Comparison of ENCODE assay signal across 7 worm cellular contexts in genomic region chrIII:13455816-13456215, ce11.
TF ChIP-seq lines count a peak whose summit lies in the region.

No protein-coding gene starts in this region.

TF ChIP-seq in whole organism, L1 larva, 84 proteins besides CTCF, POLR2A, EP300 and RAD21 (continues in another document):
- TF ChIP-seq xbp-1 (tag; optimal IDR thresholded peaks at IDR 0.05; lab: Kevin White, UChicago) (peak; percentile 22), lir-3 (tag; optimal IDR thresholded peaks at IDR 0.05; lab: Kevin White, UChicago; ENCODE audit: poor library complexity) (peak; percentile 32), lsy-2 (tag; optimal IDR thresholded peaks at IDR 0.05; lab: Kevin White, UChicago) (peak; percentile 51 to 71), blmp-1 (tag; optimal IDR thresholded peaks at IDR 0.05; lab: Kevin White, UChicago) (peak; percentile 10), nhr-237 (tag; optimal IDR thresholded peaks at IDR 0.05; lab: Kevin White, UChicago) (peak; percentile 22), mef-2 (tag; optimal IDR thresholded peaks at IDR 0.05; lab: Kevin White, UChicago) (peak; percentile 84), fkh-8 (tag; optimal IDR thresholded peaks at IDR 0.05; lab: Kevin White, UChicago) (peak; percentile 43), lin-35 (GFP tag; optimal IDR thresholded peaks at IDR 0.05; lab: Kevin White, UChicago) (peak in 1 of 2 experiments; percentile 48), dpl-1 (GFP tag; optimal IDR thresholded peaks at IDR 0.05; lab: Kevin White, UChicago) (peak in 1 of 3 experiments; percentile 35), nhr-47 (tag; optimal IDR thresholded peaks at IDR 0.05; lab: Kevin White, UChicago) (peak; percentile 51), mep-1 (tag; optimal IDR thresholded peaks at IDR 0.05; lab: Kevin White, UChicago) (peak; percentile 50), unc-30 (tag; optimal IDR thresholded peaks at IDR 0.05; lab: Kevin White, UChicago) (no peak)

TF ChIP-seq in whole organism, L2 larva, 48 proteins besides CTCF, POLR2A, EP300 and RAD21:
- TF ChIP-seq ceh-82 (tag; optimal IDR thresholded peaks at IDR 0.05; lab: Kevin White, UChicago) (no peak), lsy-2 (tag; optimal IDR thresholded peaks at IDR 0.05; lab: Kevin White, UChicago) (peak in 1 of 2 experiments; percentile 64), crh-2 (tag; optimal IDR thresholded peaks at IDR 0.05; lab: Kevin White, UChicago) (peak; percentile 66), gmeb-1 (tag; optimal IDR thresholded peaks at IDR 0.05; lab: Kevin White, UChicago) (no peak), unc-55 (GFP tag; optimal IDR thresholded peaks at IDR 0.05; lab: Kevin White, UChicago) (peak; percentile 92), sma-9 (GFP tag; optimal IDR thresholded peaks at IDR 0.05; lab: Kevin White, UChicago) (peak; percentile 12), sma-9 (tag; optimal IDR thresholded peaks at IDR 0.05; lab: Kevin White, UChicago) (no peak), nhr-129 (tag; optimal IDR thresholded peaks at IDR 0.05; lab: Kevin White, UChicago) (peak; percentile 73), zag-1 (tag; optimal IDR thresholded peaks at IDR 0.05; lab: Kevin White, UChicago) (peak; percentile 1), lin-13 (GFP tag; optimal IDR thresholded peaks at IDR 0.05; lab: Kevin White, UChicago) (peak; percentile 53), C34F6.9 (tag; optimal IDR thresholded peaks at IDR 0.05; lab: Kevin White, UChicago) (peak; percentile 73), unc-62 (GFP tag; optimal IDR thresholded peaks at IDR 0.05; lab: Kevin White, UChicago) (no peak)
TF ChIP-seq in whole organism, L2 larva: peak in this region for 8.

TF ChIP-seq in whole organism, L3 larva, 47 proteins besides CTCF, POLR2A, EP300 and RAD21:
- TF ChIP-seq lin-39 (tag; optimal IDR thresholded peaks at IDR 0.05; lab: Kevin White, UChicago) = peak; percentile 0
- no peak for TF ChIP-seq zag-1 (tag; optimal IDR thresholded peaks at IDR 0.05; lab: Kevin White, UChicago)
- TF ChIP-seq hmg-11 (tag; optimal IDR thresholded peaks at IDR 0.05; lab: Kevin White, UChicago) = peak; percentile 3
- TF ChIP-seq nhr-11 (tag; optimal IDR thresholded peaks at IDR 0.05; lab: Kevin White, UChicago) = no peak
- TF ChIP-seq lin-15B (tag; optimal IDR thresholded peaks at IDR 0.05; lab: Kevin White, UChicago) = peak; percentile 47
- no peak for TF ChIP-seq mml-1 (tag; optimal IDR thresholded peaks at IDR 0.05; lab: Kevin White, UChicago)
- peak; percentile 47 for TF ChIP-seq pha-4 (tag; optimal IDR thresholded peaks at IDR 0.05; lab: Kevin White, UChicago)
- no peak for TF ChIP-seq tbx-2 (tag; optimal IDR thresholded peaks at IDR 0.05; lab: Kevin White, UChicago)
- peak; percentile 51 for TF ChIP-seq nfya-1 (tag; optimal IDR thresholded peaks at IDR 0.05; lab: Kevin White, UChicago; ENCODE audit: insufficient read depth)
- TF ChIP-seq nhr-28 (tag; optimal IDR thresholded peaks at IDR 0.05; lab: Kevin White, UChicago) = no peak
- peak; percentile 34 for TF ChIP-seq fkh-10 (GFP tag; optimal IDR thresholded peaks at IDR 0.05; lab: Kevin White, UChicago)

TF ChIP-seq in whole organism, L4 larva, 104 proteins besides CTCF, POLR2A, EP300 and RAD21 (continues in another document):
- no peak for TF ChIP-seq nhr-48 (tag; optimal IDR thresholded peaks at IDR 0.05; lab: Kevin White, UChicago)
- TF ChIP-seq F44E2.7 (GFP tag; IDR thresholded peaks at IDR 0.05; lab: Robert Waterston, UW) = no peak
- no peak for TF ChIP-seq nhr-102 (tag; optimal IDR thresholded peaks at IDR 0.05; lab: Kevin White, UChicago)
- no peak for TF ChIP-seq ZK546.5 (tag; optimal IDR thresholded peaks at IDR 0.05; lab: Kevin White, UChicago)
- no peak for TF ChIP-seq nhr-25 (tag; optimal IDR thresholded peaks at IDR 0.05; lab: Kevin White, UChicago; ENCODE audit: borderline replicate concordance, insufficient read depth)
- TF ChIP-seq spr-3 (GFP tag; optimal IDR thresholded peaks at IDR 0.05; lab: Kevin White, UChicago) = no peak
- TF ChIP-seq snpc-4 (tag; optimal IDR thresholded peaks at IDR 0.05; lab: Kevin White, UChicago) = no peak
- no peak for TF ChIP-seq unc-39 (tag; optimal IDR thresholded peaks at IDR 0.05; lab: Kevin White, UChicago)
- no peak for TF ChIP-seq F49E8.2 (tag; optimal IDR thresholded peaks at IDR 0.05; lab: Kevin White, UChicago; ENCODE audit: borderline replicate concordance)
- TF ChIP-seq nhr-41 (GFP tag; IDR thresholded peaks at IDR 0.05; lab: Robert Waterston, UW) = no peak
- TF ChIP-seq egl-27 (tag; optimal IDR thresholded peaks at IDR 0.05; lab: Kevin White, UChicago) = no peak
- peak; percentile 38 for TF ChIP-seq hlh-30 (tag; optimal IDR thresholded peaks at IDR 0.05; lab: Kevin White, UChicago; ENCODE audit: insufficient read depth)
- TF ChIP-seq fos-1 (tag; optimal IDR thresholded peaks at IDR 0.05; lab: Kevin White, UChicago) = no peak
- TF ChIP-seq mdt-29 (GFP tag; IDR thresholded peaks at IDR 0.05; lab: Robert Waterston, UW) = no peak
- TF ChIP-seq hif-1 (tag; optimal IDR thresholded peaks at IDR 0.05; lab: Kevin White, UChicago) = no peak

TF ChIP-seq in whole organism, late embryonic, 69 proteins besides CTCF, POLR2A, EP300 and RAD21:
- TF ChIP-seq unc-42 (tag; optimal IDR thresholded peaks at IDR 0.05; lab: Kevin White, UChicago) = peak; percentile 15
- no peak for TF ChIP-seq nhr-11 (tag; optimal IDR thresholded peaks at IDR 0.05; lab: Kevin White, UChicago)
TF ChIP-seq in whole organism, late embryonic: peak in this region for 1.

TF ChIP-seq in whole organism, mixed stage, embryonic, 35 proteins besides CTCF, POLR2A, EP300 and RAD21:
- TF ChIP-seq nhr-12 (tag; optimal IDR thresholded peaks at IDR 0.05; lab: Kevin White, UChicago) (no peak), ces-1 (GFP tag; optimal IDR thresholded peaks at IDR 0.05; lab: Kevin White, UChicago) (peak; percentile 26)

TF ChIP-seq in whole organism, young adult, 124 proteins besides CTCF, POLR2A, EP300 and RAD21:
- TF ChIP-seq tbx-9 (tag; optimal IDR thresholded peaks at IDR 0.05; lab: Kevin White, UChicago; ENCODE audit: borderline replicate concordance) = no peak
- TF ChIP-seq nhr-80 (tag; optimal IDR thresholded peaks at IDR 0.05; lab: Kevin White, UChicago) = no peak
- TF ChIP-seq C06A6.2 (GFP tag; conservative IDR thresholded peaks at IDR 0.05; lab: Robert Waterston, UW) = no peak
- 0 out of 2 replicates have a peak, but pooled peaks have one; percentile 11 for TF ChIP-seq cebp-1 (GFP tag; IDR thresholded peaks at IDR 0.05; lab: Robert Waterston, UW)
- peak; percentile 89 for TF ChIP-seq cebp-1 (tag; optimal IDR thresholded peaks at IDR 0.05; lab: Kevin White, UChicago)
- TF ChIP-seq ceh-27 (GFP tag; optimal IDR thresholded peaks at IDR 0.05; lab: Kevin White, UChicago) = no peak
- TF ChIP-seq cebp-2 (GFP tag; IDR thresholded peaks at IDR 0.05; lab: Robert Waterston, UW) = no peak
- TF ChIP-seq Y53F4B.3 (GFP tag; IDR thresholded peaks at IDR 0.05; lab: Robert Waterston, UW) = no peak
- TF ChIP-seq nfya-2 (GFP tag; IDR thresholded peaks at IDR 0.05; lab: Robert Waterston, UW) = no peak
- peak; percentile 13 for TF ChIP-seq atf-7 (tag; optimal IDR thresholded peaks at IDR 0.05; lab: Kevin White, UChicago)
- no peak for TF ChIP-seq Y67H2A.10 (GFP tag; conservative IDR thresholded peaks at IDR 0.05; lab: Robert Waterston, UW)
- no peak for TF ChIP-seq let-607 (tag; optimal IDR thresholded peaks at IDR 0.05; lab: Kevin White, UChicago)
- no peak for TF ChIP-seq snpc-3.4 (tag; optimal IDR thresholded peaks at IDR 0.05; lab: Kevin White, UChicago)
- no peak for TF ChIP-seq ceh-100 (GFP tag; IDR thresholded peaks at IDR 0.05; lab: Robert Waterston, UW)
- no peak for TF ChIP-seq Y56A3A.18 (GFP tag; IDR thresholded peaks at IDR 0.05; lab: Robert Waterston, UW)
TF ChIP-seq in whole organism, young adult: peak in this region for 2.
